Fruit fly (Drosophila melanogaster) whole organism, embryonic: Measurements from ENCODE around the gene akirin.

ENCODE experiments used
- Abd-B ChIP-seq: fragments of 200-800 bp; sonication (Bioruptor generic); optimal IDR thresholded peaks from 2 replicates; lab custom pipeline; 2018; ENCODE audit warnings: missing biosample characterization, mild to moderate bottlenecking, missing genetic modification characterization, moderate library complexity
- Antp ChIP-seq: fragments of 200-800 bp; sonication (Bioruptor generic); optimal IDR thresholded peaks from 3 replicates; lab custom pipeline; 2016; ENCODE audit warnings: missing biosample characterization, missing genetic modification characterization
- B-H1 ChIP-seq: fragments of 200-800 bp; sonication (Bioruptor generic); IDR thresholded peaks from 3 replicates; pipeline ENCODE4 v1.3.6; 2022; ENCODE audit warnings: missing biosample characterization, missing genetic modification characterization
- CG10267 ChIP-seq: fragments of 200-800 bp; sonication (Bioruptor generic); optimal IDR thresholded peaks from 2 replicates; lab custom pipeline; 2018; ENCODE audit warnings: missing biosample characterization, mild to moderate bottlenecking, missing genetic modification characterization, moderate library complexity
- CG12769 ChIP-seq: fragments of 200-800 bp; sonication (Bioruptor generic); optimal IDR thresholded peaks from 2 replicates; lab custom pipeline; 2019; ENCODE audit warnings: missing biosample characterization, mild to moderate bottlenecking, missing genetic modification characterization, moderate library complexity
- CG15073 ChIP-seq: fragments of 200-800 bp; sonication (Bioruptor generic); optimal IDR thresholded peaks from 2 replicates; lab custom pipeline; 2016; ENCODE audit warnings: missing biosample characterization, missing genetic modification characterization
- CG15269 ChIP-seq: fragments of 200-800 bp; sonication (Bioruptor generic); optimal IDR thresholded peaks from 2 replicates; lab custom pipeline; 2018; ENCODE audit warnings: missing biosample characterization, mild to moderate bottlenecking, missing genetic modification characterization, moderate library complexity
- CG17912 ChIP-seq: fragments of 200-800 bp; sonication (Bioruptor generic); optimal IDR thresholded peaks from 2 replicates; lab custom pipeline; 2018; ENCODE audit warnings: missing biosample characterization, mild to moderate bottlenecking, missing genetic modification characterization
- CG1832 ChIP-seq: fragments of 200-800 bp; sonication (Bioruptor generic); optimal IDR thresholded peaks from 2 replicates; lab custom pipeline; 2017; ENCODE audit warnings: missing biosample characterization, mild to moderate bottlenecking, missing genetic modification characterization, inconsistent platforms
- CG18619 ChIP-seq: fragments of 200-800 bp; sonication (Bioruptor generic); optimal IDR thresholded peaks from 3 replicates; lab custom pipeline; 2017; ENCODE audit warnings: missing biosample characterization, mild to moderate bottlenecking, missing genetic modification characterization
- CG2202 ChIP-seq: fragments of 200-800 bp; sonication (Bioruptor generic); optimal IDR thresholded peaks from 2 replicates; lab custom pipeline; 2018; ENCODE audit warnings: missing biosample characterization, mild to moderate bottlenecking, missing genetic modification characterization
- CG2712 ChIP-seq: fragments of 200-800 bp; optimal IDR thresholded peaks from 3 replicates; lab custom pipeline; 2019; ENCODE audit warnings: missing biosample characterization, mild to moderate bottlenecking, missing genetic modification characterization, moderate library complexity
- CG32767 ChIP-seq: fragments of 200-800 bp; sonication (Bioruptor generic); IDR thresholded peaks from 2 replicates; pipeline ENCODE4 v1.3.6; 2022; ENCODE audit warnings: missing biosample characterization, missing genetic modification characterization
- CG3281 ChIP-seq: fragments of 200-800 bp; sonication (Bioruptor generic); optimal IDR thresholded peaks from 3 replicates; lab custom pipeline; 2017; ENCODE audit warnings: missing biosample characterization, mild to moderate bottlenecking, missing genetic modification characterization
- CG6654 ChIP-seq: fragments of 200-800 bp; sonication (Bioruptor generic); optimal IDR thresholded peaks from 2 replicates; lab custom pipeline; 2017; ENCODE audit warnings: missing biosample characterization, mild to moderate bottlenecking, missing genetic modification characterization
- CG7987 ChIP-seq: fragments of 200-800 bp; sonication (Bioruptor generic); optimal IDR thresholded peaks from 2 replicates; lab custom pipeline; 2018; ENCODE audit warnings: missing biosample characterization, mild to moderate bottlenecking, missing genetic modification characterization, moderate library complexity
- CG9609 ChIP-seq: fragments of 200-800 bp; sonication (Bioruptor generic); optimal IDR thresholded peaks from 3 replicates; lab custom pipeline; 2016; ENCODE audit warnings: missing biosample characterization, missing genetic modification characterization
- CG9727 ChIP-seq: fragments of 200-800 bp; sonication (Bioruptor generic); optimal IDR thresholded peaks from 3 replicates; lab custom pipeline; 2017; ENCODE audit warnings: missing biosample characterization, mild to moderate bottlenecking, missing genetic modification characterization
- CG9817 ChIP-seq: fragments of 200-800 bp; sonication (Bioruptor generic); optimal IDR thresholded peaks from 2 replicates; lab custom pipeline; 2018; ENCODE audit warnings: missing biosample characterization, mild to moderate bottlenecking, missing genetic modification characterization, moderate library complexity
- Dll ChIP-seq: fragments of 200-800 bp; sonication (Bioruptor generic); IDR thresholded peaks from 4 replicates; pipeline ENCODE4 v1.3.6; 2022; ENCODE audit warnings: missing biosample characterization, missing genetic modification characterization; ENCODE audit not compliant: partially characterized antibody
- HLHmδ ChIP-seq: fragments of 200-800 bp; sonication (Bioruptor generic); optimal IDR thresholded peaks from 2 replicates; lab custom pipeline; 2018; ENCODE audit warnings: missing biosample characterization, mild to moderate bottlenecking, missing genetic modification characterization, moderate library complexity
- Hmx ChIP-seq: fragments of 200-800 bp; sonication (Bioruptor generic); optimal IDR thresholded peaks from 2 replicates; lab custom pipeline; 2016; ENCODE audit warnings: missing biosample characterization, missing genetic modification characterization
- Jarid2 ChIP-seq: fragments of 200-800 bp; sonication (Bioruptor generic); optimal IDR thresholded peaks from 3 replicates; lab custom pipeline; 2017; ENCODE audit warnings: mild to moderate bottlenecking, missing biosample characterization, missing genetic modification reagents, missing genetic modification characterization
- Meics ChIP-seq: fragments of 200-800 bp; sonication (Bioruptor generic); optimal IDR thresholded peaks from 2 replicates; lab custom pipeline; 2017; ENCODE audit warnings: missing biosample characterization, mild to moderate bottlenecking, missing genetic modification characterization
- NC2β ChIP-seq: fragments of 200-800 bp; sonication (Bioruptor generic); optimal IDR thresholded peaks from 2 replicates; lab custom pipeline; 2016; ENCODE audit warnings: missing biosample characterization, missing genetic modification characterization
- NfI ChIP-seq: fragments of 200-800 bp; sonication (Bioruptor generic); optimal IDR thresholded peaks from 3 replicates; lab custom pipeline; 2018; ENCODE audit warnings: missing biosample characterization, mild to moderate bottlenecking, missing genetic modification characterization, moderate library complexity
- Optix ChIP-seq: fragments of 200-800 bp; sonication (Bioruptor generic); IDR thresholded peaks from 3 replicates; pipeline ENCODE4 v1.3.6; 2022; ENCODE audit warnings: missing biosample characterization, missing genetic modification characterization
- Rx ChIP-seq: fragments of 200-800 bp; sonication (Bioruptor generic); IDR thresholded peaks from 2 replicates; pipeline ENCODE4 v1.3.6; 2022; ENCODE audit warnings: missing biosample characterization, missing genetic modification characterization
- Sry-β ChIP-seq: fragments of 200-800 bp; sonication (Bioruptor generic); optimal IDR thresholded peaks from 2 replicates; lab custom pipeline; 2018; ENCODE audit warnings: missing biosample characterization, mild to moderate bottlenecking, missing genetic modification characterization, moderate library complexity
- abd-A ChIP-seq: fragments of 200-800 bp; sonication (Bioruptor generic); optimal IDR thresholded peaks from 3 replicates; lab custom pipeline; 2019; ENCODE audit warnings: missing biosample characterization, mild to moderate bottlenecking, missing genetic modification characterization, moderate library complexity
- amos ChIP-seq: fragments of 200-800 bp; sonication (Bioruptor generic); IDR thresholded peaks from 2 replicates; pipeline ENCODE4 v1.3.6; 2022; ENCODE audit warnings: missing biosample characterization, missing genetic modification characterization; ENCODE audit not compliant: partially characterized antibody
- cas ChIP-seq: fragments of 200-800 bp; sonication (Bioruptor generic); IDR thresholded peaks from 2 replicates; pipeline ENCODE4 v1.3.6; 2022; ENCODE audit warnings: missing biosample characterization, missing genetic modification characterization
- chm ChIP-seq: fragments of 200-800 bp; sonication (Bioruptor generic); IDR thresholded peaks from 2 replicates; pipeline ENCODE4 v1.3.6; 2022; ENCODE audit warnings: missing biosample characterization, missing genetic modification characterization
- corto ChIP-seq: fragments of 200-800 bp; sonication (Bioruptor generic); optimal IDR thresholded peaks from 2 replicates; lab custom pipeline; 2016; ENCODE audit warnings: missing biosample characterization, mild to moderate bottlenecking, missing genetic modification characterization, moderate library complexity
- crc ChIP-seq: fragments of 200-800 bp; sonication (Bioruptor generic); optimal IDR thresholded peaks from 2 replicates; lab custom pipeline; 2016; ENCODE audit warnings: missing biosample characterization, missing genetic modification characterization
- crp ChIP-seq, 2 experiments: fragments of 200-800 bp; sonication (Bioruptor generic); optimal IDR thresholded peaks; 2 replicates in 1 of 2; 3 replicates in 1 of 2; lab custom pipeline; 2017; ENCODE audit warnings: missing biosample characterization in 2 of 2, missing genetic modification characterization in 2 of 2, mild to moderate bottlenecking in 1 of 2, moderate library complexity in 1 of 2
- fru ChIP-seq: fragments of >200 bp; optimal IDR thresholded peaks from 2 replicates; lab custom pipeline; 2017
- ftz-f1 ChIP-seq: fragments of 200-800 bp; sonication (Bioruptor generic); optimal IDR thresholded peaks from 2 replicates; lab custom pipeline; 2016; ENCODE audit warnings: missing biosample characterization, missing genetic modification characterization
- gsb ChIP-seq: fragments of 200-800 bp; sonication (Bioruptor generic); IDR thresholded peaks from 2 replicates; pipeline ENCODE4 v1.3.6; 2022; ENCODE audit warnings: missing biosample characterization, missing genetic modification characterization
- gsb-n ChIP-seq: fragments of 200-800 bp; sonication (Bioruptor generic); optimal IDR thresholded peaks from 3 replicates; lab custom pipeline; 2018; ENCODE audit warnings: missing biosample characterization, mild to moderate bottlenecking, missing genetic modification characterization
- ken ChIP-seq: fragments of 200-800 bp; sonication (Bioruptor generic); IDR thresholded peaks from 3 replicates; pipeline ENCODE4 v1.3.6; 2022; ENCODE audit warnings: missing biosample characterization, missing genetic modification characterization
- knrl ChIP-seq: fragments of 200-800 bp; sonication (Bioruptor generic); IDR thresholded peaks from 3 replicates; pipeline ENCODE4 v1.3.6; 2022; ENCODE audit warnings: missing biosample characterization, missing genetic modification characterization; ENCODE audit not compliant: partially characterized antibody
- maf-S ChIP-seq: fragments of 200-800 bp; sonication (Bioruptor generic); optimal IDR thresholded peaks from 2 replicates; lab custom pipeline; 2016; ENCODE audit warnings: missing biosample characterization, missing genetic modification characterization
- onecut ChIP-seq: fragments of 200-800 bp; sonication (Bioruptor generic); IDR thresholded peaks from 2 replicates; pipeline ENCODE4 v1.3.6; 2022; ENCODE audit warnings: missing biosample characterization, missing genetic modification characterization
- sug ChIP-seq: fragments of 200-800 bp; optimal IDR thresholded peaks from 2 replicates; lab custom pipeline; 2019; ENCODE audit warnings: missing biosample characterization, mild to moderate bottlenecking, missing genetic modification characterization, moderate library complexity
- tio ChIP-seq: fragments of 200-800 bp; sonication (Bioruptor generic); optimal IDR thresholded peaks from 2 replicates; lab custom pipeline; 2017; ENCODE audit warnings: missing biosample characterization, missing genetic modification characterization, inconsistent platforms
- trem ChIP-seq: fragments of 200-800 bp; optimal IDR thresholded peaks from 3 replicates; lab custom pipeline; 2019; ENCODE audit warnings: missing biosample characterization, mild to moderate bottlenecking, missing genetic modification characterization, moderate library complexity
- zf30C ChIP-seq: fragments of 200-800 bp; sonication (Bioruptor generic); optimal IDR thresholded peaks from 3 replicates; lab custom pipeline; 2018; ENCODE audit warnings: missing biosample characterization, mild to moderate bottlenecking, missing genetic modification characterization
- zfh1 ChIP-seq: fragments of 200-800 bp; sonication (Bioruptor generic); IDR thresholded peaks from 3 replicates; pipeline ENCODE4 v1.3.6; 2022; ENCODE audit warnings: missing biosample characterization, missing genetic modification characterization

akirin gene

dm6 chr3L:7381359-7381976, 11.8 kb downstream of the akirin start, which contains the start of the genes SMSr and smid (continued):
- no peak for TF ChIP-seq abd-A
- peak; percentile 85 for TF ChIP-seq trem
- TF ChIP-seq zfh1 (GFP tag; lab: Robert Waterston, UW): peak; percentile 42; the same call in 1 of the 3 replicates
- no peak for TF ChIP-seq cas (GFP tag; lab: Robert Waterston, UW)
- peak; percentile 73 for TF ChIP-seq CG9727 (GFP tag; lab: Kevin White, UChicago)
- TF ChIP-seq CG15073 (GFP tag; lab: Kevin White, UChicago): no peak
- peak; percentile 15 for TF ChIP-seq crc (GFP tag; lab: Kevin White, UChicago)
- TF ChIP-seq CG7987 (GFP tag; lab: Kevin White, UChicago): peak; percentile 26
- peak; percentile 18; the same call in 1 of the 2 replicates for TF ChIP-seq CG32767 (GFP tag; lab: Robert Waterston, UW)
- no peak for TF ChIP-seq tio
- TF ChIP-seq crp (GFP tag; optimal IDR thresholded peaks at IDR 0.05; lab: Kevin White, UChicago): peak; percentile 83 to 99
- peak; percentile 80 for TF ChIP-seq CG1832 (GFP tag; lab: Kevin White, UChicago)
- peak; percentile 20 for TF ChIP-seq CG9609 (GFP tag; lab: Kevin White, UChicago)
- peak; percentile 85 for TF ChIP-seq ftz-f1
- peak; percentile 32; the same call in 1 of the 2 replicates for TF ChIP-seq chm (GFP tag; lab: Robert Waterston, UW)
- no peak for TF ChIP-seq CG2202
- no peak for TF ChIP-seq Abd-B
- TF ChIP-seq CG15269 (tag; lab: Kevin White, UChicago): peak; percentile 59
- TF ChIP-seq CG6654 (GFP tag; lab: Kevin White, UChicago): no peak
- TF ChIP-seq B-H1: no peak; the same call in 2 of the 3 replicates
- no peak for TF ChIP-seq zf30C (GFP tag; lab: Kevin White, UChicago)
- TF ChIP-seq onecut: no peak
- TF ChIP-seq Meics (GFP tag; lab: Kevin White, UChicago): peak; percentile 55
- peak; percentile 100 for TF ChIP-seq sug (tag; lab: Kevin White, UChicago)
- TF ChIP-seq Rx (GFP tag; lab: Robert Waterston, UW): 0 out of 2 replicates have a peak, but pooled peaks have one; percentile 10
- peak; percentile 82 for TF ChIP-seq amos (GFP tag; lab: Robert Waterston, UW)
- peak; percentile 52 for TF ChIP-seq Antp (GFP tag; lab: Kevin White, UChicago)
- TF ChIP-seq fru (lab: Kevin White, UChicago): no peak
- no peak for TF ChIP-seq Jarid2 (GFP tag; lab: Kevin White, UChicago)
- TF ChIP-seq HLHmδ (GFP tag; lab: Kevin White, UChicago): peak; percentile 4
- peak; percentile 67 for TF ChIP-seq CG9817
- peak; percentile 65 for TF ChIP-seq gsb-n
- no peak for TF ChIP-seq CG17912 (GFP tag; lab: Kevin White, UChicago)
- peak; percentile 65 for TF ChIP-seq CG10267 (tag; lab: Kevin White, UChicago)
- no peak for TF ChIP-seq gsb (GFP tag; lab: Robert Waterston, UW)
- TF ChIP-seq CG3281: peak; percentile 44
- TF ChIP-seq CG12769: no peak
- peak; percentile 91 for TF ChIP-seq Dll (GFP tag; lab: Robert Waterston, UW)
- TF ChIP-seq Sry-β (GFP tag; lab: Kevin White, UChicago): peak; percentile 25
- TF ChIP-seq ken: 0 out of 3 replicates have a peak, but pooled peaks have one; percentile 55
- TF ChIP-seq NfI: peak; percentile 58
- no peak for TF ChIP-seq Hmx
- no peak for TF ChIP-seq Optix (GFP tag; lab: Robert Waterston, UW)
- peak; percentile 53 for TF ChIP-seq NC2β (GFP tag; lab: Kevin White, UChicago)
- peak; percentile 93 for TF ChIP-seq knrl (GFP tag; lab: Robert Waterston, UW)
- TF ChIP-seq CG18619: peak; percentile 48
- peak; percentile 34 for TF ChIP-seq corto (GFP tag; lab: Kevin White, UChicago)
- TF ChIP-seq CG2712 (tag; lab: Kevin White, UChicago): peak; percentile 76
- peak; percentile 44 for TF ChIP-seq maf-S (GFP tag; lab: Kevin White, UChicago)
